Fruit fly (Drosophila melanogaster) whole organism, pupa: ENCODE results near the gene ex.

Experiments
- CG10348 ChIP-seq: fragments of 200-800 bp; sonication (Bioruptor generic); IDR thresholded peaks from 2 replicates; pipeline ENCODE4 v1.3.6; 2022; ENCODE audit warnings: missing biosample characterization, missing genetic modification characterization
- CG12605 ChIP-seq: fragments of 200-800 bp; sonication (Bioruptor generic); IDR thresholded peaks from 2 replicates; pipeline ENCODE4 v1.3.6; 2022; ENCODE audit warnings: missing biosample characterization, missing genetic modification characterization
- CG15710 ChIP-seq: fragments of 200-800 bp; sonication (Bioruptor generic); optimal IDR thresholded peaks from 2 replicates; lab custom pipeline; 2018; ENCODE audit warnings: missing biosample characterization, mild to moderate bottlenecking, missing genetic modification characterization, moderate library complexity
- CG32121 ChIP-seq: fragments of 200-800 bp; sonication (Bioruptor generic); IDR thresholded peaks from 2 replicates; pipeline ENCODE4 v1.3.6; 2022; ENCODE audit warnings: missing biosample characterization, missing genetic modification characterization
- CG8301 ChIP-seq: fragments of 200-800 bp; sonication (Bioruptor generic); optimal IDR thresholded peaks from 2 replicates; lab custom pipeline; 2018; ENCODE audit warnings: missing biosample characterization, mild to moderate bottlenecking, missing genetic modification characterization
- fd96Ca ChIP-seq: fragments of 200-800 bp; sonication (Bioruptor generic); IDR thresholded peaks from 3 replicates; pipeline ENCODE4 v1.3.6; 2022; ENCODE audit warnings: missing biosample characterization, missing genetic modification characterization
- gl ChIP-seq: fragments of 200-800 bp; sonication (Bioruptor generic); optimal IDR thresholded peaks from 2 replicates; lab custom pipeline; 2018; ENCODE audit warnings: missing biosample characterization, mild to moderate bottlenecking, missing genetic modification characterization
- rn ChIP-seq: fragments of 200-800 bp; sonication (Bioruptor generic); IDR thresholded peaks from 2 replicates; pipeline ENCODE4 v1.3.6; 2022; ENCODE audit warnings: missing biosample characterization, missing genetic modification characterization

DNA sequence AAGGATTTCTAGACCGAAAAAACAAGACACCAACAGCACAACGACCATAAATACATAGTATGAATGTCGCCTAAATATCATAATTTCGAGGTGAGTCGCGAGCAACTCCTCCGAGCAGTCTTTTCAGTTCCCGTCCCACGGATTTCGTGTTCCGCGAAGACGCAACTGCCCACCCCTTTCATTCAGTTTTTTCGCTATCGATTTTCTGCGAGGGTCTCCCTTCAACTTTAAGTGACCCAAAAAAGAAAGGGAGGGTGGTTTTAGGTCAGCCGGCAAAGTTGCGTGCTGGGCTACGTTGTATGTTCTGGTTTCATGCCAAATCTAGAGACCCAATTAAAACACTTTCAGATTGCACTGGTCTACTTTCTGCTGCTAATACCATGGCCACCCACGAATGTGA lies 24.7 kb downstream of the ex start:
- TF ChIP-seq fd96Ca (GFP tag; lab: Robert Waterston, UW), result no peak
- TF ChIP-seq CG10348 (GFP tag; lab: Robert Waterston, UW), result no peak
- no peak for TF ChIP-seq CG32121 (GFP tag; lab: Robert Waterston, UW)
- TF ChIP-seq CG12605 (GFP tag; lab: Robert Waterston, UW), result no peak
- no peak for TF ChIP-seq CG15710
- no peak for TF ChIP-seq gl (tag; lab: Kevin White, UChicago)
- TF ChIP-seq rn (GFP tag; lab: Robert Waterston, UW), result no peak
- no peak for TF ChIP-seq CG8301
